Fruit fly (Drosophila melanogaster): ENCODE measurements around the gene sfl.

sfl gene

DNA sequence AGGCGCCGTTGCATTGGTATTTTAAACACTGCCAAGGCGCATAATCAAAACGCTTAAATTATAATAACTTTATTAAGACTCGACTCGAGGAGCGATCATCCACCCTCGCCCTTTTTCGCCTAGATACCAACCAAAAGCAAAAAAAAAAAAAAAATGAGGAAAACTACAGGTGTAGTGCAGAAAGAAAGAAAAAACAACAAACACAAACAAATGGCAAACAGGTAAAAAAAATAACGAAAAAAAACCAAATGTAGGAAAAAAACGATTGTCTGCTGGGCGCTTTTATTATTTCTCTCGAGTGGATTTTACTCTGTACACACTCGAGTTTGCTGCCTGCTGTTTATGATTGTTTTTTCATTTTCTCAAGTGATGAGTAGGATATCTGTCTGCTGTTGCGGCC is 38.3 kb upstream of the sfl start:
- TF ChIP-seq CG34406 (GFP tag; optimal IDR thresholded peaks at IDR 0.05) (no peak), Ets21C (GFP tag; optimal IDR thresholded peaks at IDR 0.05) (no peak), CG3919 (GFP tag; optimal IDR thresholded peaks at IDR 0.05) (no peak), CG3032 (tag; optimal IDR thresholded peaks at IDR 0.05) (peak; percentile 12), CG16779 (tag; optimal IDR thresholded peaks at IDR 0.05) (no peak), fd85E (GFP tag; optimal IDR thresholded peaks at IDR 0.05) (no peak), CG7368 (GFP tag; optimal IDR thresholded peaks at IDR 0.05) (no peak), CG6808 (GFP tag; optimal IDR thresholded peaks at IDR 0.05) (no peak), CG15336 (GFP tag; IDR thresholded peaks at IDR 0.05) (no peak; the same call in 1 of the 2 replicates), CG11294 (GFP tag; IDR thresholded peaks at IDR 0.05) (no peak), CG1621 (tag; optimal IDR thresholded peaks at IDR 0.05) (no peak), CG6854 (GFP tag; optimal IDR thresholded peaks at IDR 0.05) (no peak), eg (GFP tag; IDR thresholded peaks at IDR 0.05) (peak; percentile 58; the same call in 1 of the 3 replicates), Blimp-1 (GFP tag; optimal IDR thresholded peaks at IDR 0.05) (no peak), pdm3 (GFP tag; optimal IDR thresholded peaks at IDR 0.05) (peak; percentile 8), Hr38 (GFP tag; optimal IDR thresholded peaks at IDR 0.05) (no peak), CG10631 (GFP tag; optimal IDR thresholded peaks at IDR 0.05) (peak; percentile 9), esn (GFP tag; optimal IDR thresholded peaks at IDR 0.05) (no peak), CG9139 (GFP tag; optimal IDR thresholded peaks at IDR 0.05) (no peak), lz (GFP tag; optimal IDR thresholded peaks at IDR 0.05) (no peak), ss (GFP tag; optimal IDR thresholded peaks at IDR 0.05) (peak; percentile 3 to 4), achi (GFP tag; optimal IDR thresholded peaks at IDR 0.05) (no peak), OdsH (GFP tag; optimal IDR thresholded peaks at IDR 0.05) (no peak), Eip75B (GFP tag; optimal IDR thresholded peaks at IDR 0.05) (no peak), Hr39 (GFP tag; optimal IDR thresholded peaks at IDR 0.05) (no peak), CG8632 (GFP tag; optimal IDR thresholded peaks at IDR 0.05) (no peak), Sox15 (GFP tag; optimal IDR thresholded peaks at IDR 0.05) (no peak), Gug (GFP tag; IDR thresholded peaks at IDR 0.05) (no peak), Smox (GFP tag; optimal IDR thresholded peaks at IDR 0.05) (no peak), CG31627 (GFP tag; optimal IDR thresholded peaks at IDR 0.05) (no peak), CG6276 (GFP tag; optimal IDR thresholded peaks at IDR 0.05) (peak; percentile 28), fd59A (GFP tag; optimal IDR thresholded peaks at IDR 0.05) (no peak), CG11902 (GFP tag; optimal IDR thresholded peaks at IDR 0.05) (no peak), CG6163 (GFP tag; IDR thresholded peaks at IDR 0.05) (peak; percentile 22; the same call in 1 of the 3 replicates), net (GFP tag; optimal IDR thresholded peaks at IDR 0.05) (no peak), salr (GFP tag; optimal IDR thresholded peaks at IDR 0.05) (peak in 1 of 2 experiments; percentile 3), topi (GFP tag; optimal IDR thresholded peaks at IDR 0.05) (no peak), cyc (GFP tag; optimal IDR thresholded peaks at IDR 0.05) (no peak), CG8119 (GFP tag; IDR thresholded peaks at IDR 0.05) (peak; percentile 59; the same call in 2 of the 3 replicates), spab (GFP tag; optimal IDR thresholded peaks at IDR 0.05) (no peak), CG10669 (GFP tag; optimal IDR thresholded peaks at IDR 0.05) (no peak), CG11762 (GFP tag; optimal IDR thresholded peaks at IDR 0.05; ENCODE audit: insufficient read depth) (no peak), Sox14 (GFP tag; optimal IDR thresholded peaks at IDR 0.05) (no peak), Eip78C (GFP tag) (peak; percentile 68), Sox102F (GFP tag; optimal IDR thresholded peaks at IDR 0.05) (no peak), dac (GFP tag; optimal IDR thresholded peaks at IDR 0.05) (no peak), CG32006 (GFP tag; optimal IDR thresholded peaks at IDR 0.05) (peak; percentile 15), Lpt (GFP tag; optimal IDR thresholded peaks at IDR 0.05) (peak; percentile 5)

All from whole organism, prepupa.